Worm (Caenorhabditis elegans): Measurements from ENCODE around the gene W02A2.9.

The W02A2.9 gene

ce11 chrIV:13356005-13356404 lies 8.5 kb downstream of the W02A2.9 start (continued):
- TF ChIP-seq Y67H2A.10 (GFP tag; conservative IDR thresholded peaks at IDR 0.05) = no peak
- no peak for TF ChIP-seq atf-7 (tag; optimal IDR thresholded peaks at IDR 0.05)
- TF ChIP-seq athp-1 (tag; optimal IDR thresholded peaks at IDR 0.05) = no peak
- TF ChIP-seq let-526 (GFP tag; IDR thresholded peaks at IDR 0.05) = no peak
- no peak for TF ChIP-seq ztf-6 (GFP tag; IDR thresholded peaks at IDR 0.05)
- TF ChIP-seq dpff-1 (tag; optimal IDR thresholded peaks at IDR 0.05) = no peak
- TF ChIP-seq mes-4 (tag; optimal IDR thresholded peaks at IDR 0.05) = no peak
- no peak; the same call in 1 of the 2 replicates for TF ChIP-seq madf-6 (GFP tag; IDR thresholded peaks at IDR 0.05)

ce11 chrIV:13358488-13358887 lies 11.0 kb downstream of the W02A2.9 start, which contains the start of gene W02A2.8:
W02A2.8 (minus strand) TSS chrIV:13358588.
- no peak for TF ChIP-seq T07F8.4 (tag; optimal IDR thresholded peaks at IDR 0.05)
- no peak for TF ChIP-seq ceh-100 (GFP tag; IDR thresholded peaks at IDR 0.05)
- no peak for TF ChIP-seq attf-6 (GFP tag; IDR thresholded peaks at IDR 0.05)
- TF ChIP-seq hlh-12 (tag; optimal IDR thresholded peaks at IDR 0.05) = no peak
- no peak for TF ChIP-seq lsl-1 (GFP tag; optimal IDR thresholded peaks at IDR 0.05)
- no peak for TF ChIP-seq C06A6.2 (GFP tag; conservative IDR thresholded peaks at IDR 0.05)
- TF ChIP-seq sdz-38 (tag; optimal IDR thresholded peaks at IDR 0.05) = no peak
- TF ChIP-seq athp-1 (tag; optimal IDR thresholded peaks at IDR 0.05) = no peak
- no peak for TF ChIP-seq nhr-120 (GFP tag; IDR thresholded peaks at IDR 0.05)
- no peak for TF ChIP-seq rec-8 (tag; optimal IDR thresholded peaks at IDR 0.05)
- TF ChIP-seq Y79H2A.3 (GFP tag; conservative IDR thresholded peaks at IDR 0.05) = no peak
- no peak for TF ChIP-seq tbp1 (GFP tag; optimal IDR thresholded peaks at IDR 0.05)
- TF ChIP-seq lin-40 (tag; optimal IDR thresholded peaks at IDR 0.05) = no peak
- TF ChIP-seq B0261.1 (tag; optimal IDR thresholded peaks at IDR 0.05) = no peak
- no peak for TF ChIP-seq D2030.7 (GFP tag; IDR thresholded peaks at IDR 0.05)
- no peak for TF ChIP-seq mcd-1 (GFP tag; IDR thresholded peaks at IDR 0.05)
- no peak for TF ChIP-seq egrh-3 (GFP tag; IDR thresholded peaks at IDR 0.05)
- TF ChIP-seq ztf-3 (GFP tag; optimal IDR thresholded peaks at IDR 0.05) = no peak
- no peak for TF ChIP-seq Y67H2A.10 (GFP tag; conservative IDR thresholded peaks at IDR 0.05)
- no peak for TF ChIP-seq fkh-3 (tag; optimal IDR thresholded peaks at IDR 0.05)

ce11 chrIV:13360144-13360543 lies 12.7 kb downstream of the W02A2.9 start, which contains the start of gene Y62E10A.3:
Y62E10A.3 (minus strand) TSS chrIV:13360244.
- TF ChIP-seq ztf-25 (GFP tag; IDR thresholded peaks at IDR 0.05) (no peak), F52B5.7 (tag; optimal IDR thresholded peaks at IDR 0.05) (no peak), F22D6.2 (tag; optimal IDR thresholded peaks at IDR 0.05) (no peak), mes-4 (tag; optimal IDR thresholded peaks at IDR 0.05) (no peak), unc-130 (GFP tag; optimal IDR thresholded peaks at IDR 0.05) (no peak), sdz-38 (tag; optimal IDR thresholded peaks at IDR 0.05) (no peak)

ce11 chrIV:13364869-13365268 lies 17.4 kb downstream of the W02A2.9 start, which contains the start of gene srsx-25:
srsx-25 (plus strand) TSS chrIV:13365169.
- TF ChIP-seq ekl-4 (GFP tag; IDR thresholded peaks at IDR 0.05) (no peak), hsf-1 (GFP tag; IDR thresholded peaks at IDR 0.05) (no peak), bed-2 (GFP tag; IDR thresholded peaks at IDR 0.05) (no peak), Y95B8A.8 (GFP tag; IDR thresholded peaks at IDR 0.05) (no peak), athp-1 (tag; optimal IDR thresholded peaks at IDR 0.05) (no peak), hlh-26 (GFP tag; conservative IDR thresholded peaks at IDR 0.05) (no peak), him-1 (tag; optimal IDR thresholded peaks at IDR 0.05) (no peak), nhr-80 (tag; optimal IDR thresholded peaks at IDR 0.05) (no peak), F23B12.7 (tag; optimal IDR thresholded peaks at IDR 0.05; ENCODE audit: insufficient read depth) (no peak), ztf-26 (tag; optimal IDR thresholded peaks at IDR 0.05) (no peak), dpl-1 (GFP tag; optimal IDR thresholded peaks at IDR 0.05) (no peak), nfya-1 (tag; optimal IDR thresholded peaks at IDR 0.05; ENCODE audit: borderline replicate concordance, insufficient read depth) (no peak), Y56A3A.18 (GFP tag; IDR thresholded peaks at IDR 0.05) (no peak)
